Fruit fly (Drosophila melanogaster): Measurements from ENCODE around the gene CG17122.

CG17122 gene

DNA sequence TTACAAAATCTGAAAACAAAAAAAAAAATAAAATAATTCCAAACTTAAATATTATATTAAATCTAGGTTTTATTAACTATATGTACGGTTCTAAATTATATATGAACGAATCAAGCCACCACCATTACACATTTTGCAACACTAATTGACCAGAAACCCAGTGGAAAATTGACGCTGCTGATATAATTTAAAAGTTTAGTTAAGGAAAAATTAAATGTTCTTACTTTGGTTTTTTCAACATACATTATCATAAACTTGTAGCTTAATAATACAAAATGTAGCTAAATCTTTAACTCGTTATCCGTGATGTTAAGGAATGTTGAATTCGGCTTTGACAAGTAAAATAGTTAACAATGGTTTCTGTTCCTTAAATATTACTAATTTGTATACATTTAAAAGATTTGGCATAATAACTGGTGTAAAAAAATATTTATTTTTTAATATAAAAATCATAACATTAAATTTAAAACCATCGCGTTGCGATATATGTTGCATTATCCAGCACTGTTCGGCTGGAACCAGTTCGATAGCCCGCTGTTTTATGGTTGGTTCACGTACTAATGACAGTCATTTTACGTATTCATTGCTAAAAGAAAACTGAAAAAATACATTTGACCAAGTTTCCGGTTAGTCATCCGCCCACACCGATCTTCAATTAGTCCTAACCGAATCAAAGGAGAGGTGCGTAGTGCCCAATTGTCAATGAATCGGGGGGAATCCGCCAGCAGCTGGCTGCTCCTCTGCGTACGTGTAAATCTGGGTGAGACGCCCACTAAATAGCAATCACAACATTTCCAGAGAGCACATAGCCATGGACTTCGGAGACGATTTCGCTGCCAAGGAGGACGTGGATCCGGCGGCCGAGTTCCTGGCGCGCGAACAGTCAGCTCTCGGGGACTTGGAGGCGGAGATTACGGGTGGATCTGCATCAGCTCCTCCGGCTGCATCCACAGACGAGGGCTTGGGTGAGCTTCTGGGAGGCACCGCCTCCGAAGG lies 32.9 kb downstream of the CG17122 start (continued):
- TF ChIP-seq CG6272 (GFP tag; IDR thresholded peaks at IDR 0.05) (peak; percentile 42), CG2712 (tag; optimal IDR thresholded peaks at IDR 0.05) (peak; percentile 53), CG13424 (tag; optimal IDR thresholded peaks at IDR 0.05) (peak; percentile 75), bsh (GFP tag; optimal IDR thresholded peaks at IDR 0.05) (peak in 1 of 2 experiments; percentile 49), disco-r (GFP tag; optimal IDR thresholded peaks at IDR 0.05) (no peak), CG11093 (GFP tag; IDR thresholded peaks at IDR 0.05) (no peak), CG14965 (GFP tag; optimal IDR thresholded peaks at IDR 0.05; ENCODE audit: borderline replicate concordance) (no peak), dmrt99B (tag; optimal IDR thresholded peaks at IDR 0.05) (peak; percentile 64), CG10267 (tag; optimal IDR thresholded peaks at IDR 0.05) (peak; percentile 81), CG16779 (GFP tag; IDR thresholded peaks at IDR 0.05) (no peak), esg (GFP tag; conservative IDR thresholded peaks at IDR 0.05) (peak; percentile 25; the same call in 1 of the 2 replicates), CG6254 (GFP tag; optimal IDR thresholded peaks at IDR 0.05) (no peak), CG6654 (GFP tag; optimal IDR thresholded peaks at IDR 0.05) (no peak), jing (GFP tag; optimal IDR thresholded peaks at IDR 0.05) (peak; percentile 7), Gsc (GFP tag; IDR thresholded peaks at IDR 0.05) (no peak), Bgb (GFP tag; IDR thresholded peaks at IDR 0.05; ENCODE audit: partially characterized antibody) (peak; percentile 68), Doc2 (GFP tag; IDR thresholded peaks at IDR 0.05) (no peak), Lpt (GFP tag; optimal IDR thresholded peaks at IDR 0.05) (no peak), CG32532 (GFP tag; IDR thresholded peaks at IDR 0.05) (peak; percentile 46), lola (GFP tag; optimal IDR thresholded peaks at IDR 0.05) (peak in 1 of 3 experiments; percentile 53), oc (tag; optimal IDR thresholded peaks at IDR 0.05) (no peak), CG7987 (GFP tag; optimal IDR thresholded peaks at IDR 0.05) (no peak), dysf (GFP tag; IDR thresholded peaks at IDR 0.05) (peak; percentile 56; the same call in 2 of the 3 replicates), ro (GFP tag; IDR thresholded peaks at IDR 0.05) (no peak), crc (GFP tag; optimal IDR thresholded peaks at IDR 0.05) (no peak), CG11247 (GFP tag; IDR thresholded peaks at IDR 0.05) (peak; percentile 60), hth (optimal IDR thresholded peaks at IDR 0.05) (no peak), CG14710 (tag; optimal IDR thresholded peaks at IDR 0.05) (peak; percentile 48), CG32767 (GFP tag; IDR thresholded peaks at IDR 0.05) (no peak), Trl (optimal IDR thresholded peaks at IDR 0.05) (no peak), Trl (GFP tag; optimal IDR thresholded peaks at IDR 0.05) (no peak), CG12659 (GFP tag; optimal IDR thresholded peaks at IDR 0.05) (peak; percentile 72), HLH54F (GFP tag; optimal IDR thresholded peaks at IDR 0.05) (no peak), CG8765 (GFP tag; IDR thresholded peaks at IDR 0.05) (peak; percentile 47; the same call in 1 of the 2 replicates), hkb (optimal IDR thresholded peaks at IDR 0.05) (no peak), hkb (GFP tag; IDR thresholded peaks at IDR 0.05) (peak; percentile 62), repo (GFP tag; optimal IDR thresholded peaks at IDR 0.05) (no peak), Awh (GFP tag; IDR thresholded peaks at IDR 0.05) (no peak), Hr3 (GFP tag; optimal IDR thresholded peaks at IDR 0.05) (peak; percentile 65), Meics (GFP tag; optimal IDR thresholded peaks at IDR 0.05) (peak; percentile 53), cad (GFP tag; optimal IDR thresholded peaks at IDR 0.05) (peak; percentile 28), CG7372 (GFP tag; IDR thresholded peaks at IDR 0.05) (0 out of 2 replicates have a peak, but pooled peaks have one; percentile 23), psq (GFP tag; optimal IDR thresholded peaks at IDR 0.05) (peak; percentile 13), HLH3B (GFP tag; IDR thresholded peaks at IDR 0.05) (peak; percentile 15; the same call in 1 of the 2 replicates), mam (GFP tag; optimal IDR thresholded peaks at IDR 0.05) (no peak), CG33557 (GFP tag; optimal IDR thresholded peaks at IDR 0.05) (peak; percentile 39), cato (GFP tag; optimal IDR thresholded peaks at IDR 0.05; ENCODE audit: borderline replicate concordance) (no peak), CG6689 (GFP tag; IDR thresholded peaks at IDR 0.05) (peak; percentile 63; the same call in 1 of the 2 replicates), jigr1 (GFP tag; IDR thresholded peaks at IDR 0.05) (peak; percentile 51; the same call in 2 of the 3 replicates)

All from whole organism, embryonic.